Fruit fly (Drosophila melanogaster): ENCODE data around the gene ple.

ple gene

DNA sequence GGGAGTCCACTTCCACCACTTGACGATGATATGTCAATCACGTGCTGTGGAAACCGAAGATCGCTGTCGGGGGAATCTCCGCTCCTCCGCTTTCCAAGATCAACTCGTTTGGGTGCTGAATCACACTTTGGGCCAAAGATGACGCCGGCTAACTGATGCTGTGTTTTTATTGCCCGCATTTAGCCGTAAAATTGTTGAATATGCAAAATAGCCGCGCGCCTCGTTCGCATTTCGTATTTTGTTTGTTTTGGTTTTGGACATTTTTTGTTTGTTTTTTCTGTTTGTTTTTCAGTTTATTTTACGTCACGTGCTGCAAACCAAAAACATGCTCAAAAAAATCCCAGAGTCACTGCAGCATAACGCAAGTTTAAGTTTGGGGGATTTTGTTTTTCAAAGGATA, 4.0 kb upstream of the ple start:
- TF ChIP-seq CG7368 (GFP tag; optimal IDR thresholded peaks at IDR 0.05): no peak
- no peak for TF ChIP-seq Sox102F (GFP tag; optimal IDR thresholded peaks at IDR 0.05)
- no peak for TF ChIP-seq CG3032 (tag; optimal IDR thresholded peaks at IDR 0.05)
- TF ChIP-seq acj6 (GFP tag; optimal IDR thresholded peaks at IDR 0.05): no peak
- no peak for TF ChIP-seq svp (GFP tag)
- no peak for TF ChIP-seq net (GFP tag; optimal IDR thresholded peaks at IDR 0.05)
- TF ChIP-seq Sox14 (GFP tag; optimal IDR thresholded peaks at IDR 0.05): no peak
- TF ChIP-seq CG34406 (GFP tag; optimal IDR thresholded peaks at IDR 0.05): no peak
- no peak for TF ChIP-seq OdsH (GFP tag; optimal IDR thresholded peaks at IDR 0.05)
- no peak for TF ChIP-seq CG6854 (GFP tag; optimal IDR thresholded peaks at IDR 0.05)
- TF ChIP-seq CG11762 (GFP tag; optimal IDR thresholded peaks at IDR 0.05; ENCODE audit: insufficient read depth): no peak
- TF ChIP-seq CG10631 (GFP tag; optimal IDR thresholded peaks at IDR 0.05): no peak
- TF ChIP-seq CG3919 (GFP tag; optimal IDR thresholded peaks at IDR 0.05): no peak
- TF ChIP-seq Met (GFP tag; optimal IDR thresholded peaks at IDR 0.05): no peak
- TF ChIP-seq CG1621 (tag; optimal IDR thresholded peaks at IDR 0.05): no peak
- TF ChIP-seq ss (GFP tag; optimal IDR thresholded peaks at IDR 0.05): no peak
- TF ChIP-seq CG6808 (GFP tag; optimal IDR thresholded peaks at IDR 0.05): no peak

- peak; percentile 37 for TF ChIP-seq fd59A (GFP tag; optimal IDR thresholded peaks at IDR 0.05)
- TF ChIP-seq Hr38 (GFP tag; optimal IDR thresholded peaks at IDR 0.05): no peak
- TF ChIP-seq CG6808 (GFP tag; optimal IDR thresholded peaks at IDR 0.05): peak; percentile 55
- TF ChIP-seq CG8632 (GFP tag; optimal IDR thresholded peaks at IDR 0.05): peak; percentile 58
- peak; percentile 58 for TF ChIP-seq CG11902 (GFP tag; optimal IDR thresholded peaks at IDR 0.05)
- TF ChIP-seq lz (GFP tag; optimal IDR thresholded peaks at IDR 0.05): peak; percentile 87
- TF ChIP-seq CG11762 (GFP tag; optimal IDR thresholded peaks at IDR 0.05; ENCODE audit: insufficient read depth): peak; percentile 52
- TF ChIP-seq CG10669 (GFP tag; optimal IDR thresholded peaks at IDR 0.05): peak; percentile 56
- peak; percentile 83 for TF ChIP-seq eg (GFP tag; IDR thresholded peaks at IDR 0.05)
- TF ChIP-seq achi (GFP tag; optimal IDR thresholded peaks at IDR 0.05): peak; percentile 54
- TF ChIP-seq CG6792 (GFP tag; optimal IDR thresholded peaks at IDR 0.05): peak; percentile 72
- no peak for TF ChIP-seq CG32006 (GFP tag; optimal IDR thresholded peaks at IDR 0.05)
- TF ChIP-seq cyc (GFP tag; optimal IDR thresholded peaks at IDR 0.05): peak; percentile 74
- TF ChIP-seq dac (GFP tag; optimal IDR thresholded peaks at IDR 0.05): peak; percentile 64
- peak; percentile 40 for TF ChIP-seq Sox102F (GFP tag; optimal IDR thresholded peaks at IDR 0.05)
- peak; percentile 46 for TF ChIP-seq Ets21C (GFP tag; optimal IDR thresholded peaks at IDR 0.05)
- peak; percentile 70 for TF ChIP-seq acj6 (GFP tag; optimal IDR thresholded peaks at IDR 0.05)
- peak; percentile 65 for TF ChIP-seq CG16779 (tag; optimal IDR thresholded peaks at IDR 0.05)
- no peak for TF ChIP-seq dsx (GFP tag; optimal IDR thresholded peaks at IDR 0.05; ENCODE audit: poor library complexity, severe bottlenecking)
- TF ChIP-seq CG15336 (GFP tag; IDR thresholded peaks at IDR 0.05): no peak
- peak; percentile 43 for TF ChIP-seq Sox15 (GFP tag; optimal IDR thresholded peaks at IDR 0.05)
- TF ChIP-seq fkh (GFP tag; optimal IDR thresholded peaks at IDR 0.05): peak; percentile 85
- TF ChIP-seq Hr39 (GFP tag; optimal IDR thresholded peaks at IDR 0.05): peak; percentile 59
- TF ChIP-seq CG8119 (GFP tag; IDR thresholded peaks at IDR 0.05): no peak
- TF ChIP-seq CG3919 (GFP tag; optimal IDR thresholded peaks at IDR 0.05): peak; percentile 82
- peak; percentile 67 for TF ChIP-seq CG34406 (GFP tag; optimal IDR thresholded peaks at IDR 0.05)
- peak; percentile 22 for TF ChIP-seq fd85E (GFP tag; optimal IDR thresholded peaks at IDR 0.05)
- TF ChIP-seq Met (GFP tag; optimal IDR thresholded peaks at IDR 0.05): peak; percentile 65
- peak; percentile 60 for TF ChIP-seq Gug (GFP tag; IDR thresholded peaks at IDR 0.05)
- TF ChIP-seq CG9139 (GFP tag; optimal IDR thresholded peaks at IDR 0.05): peak; percentile 27
- TF ChIP-seq topi (GFP tag; optimal IDR thresholded peaks at IDR 0.05): peak; percentile 79
- no peak for TF ChIP-seq CG6854 (GFP tag; optimal IDR thresholded peaks at IDR 0.05)
- TF ChIP-seq OdsH (GFP tag; optimal IDR thresholded peaks at IDR 0.05): peak; percentile 75
- peak; percentile 77 for TF ChIP-seq pdm3 (GFP tag; optimal IDR thresholded peaks at IDR 0.05)
- TF ChIP-seq vri (GFP tag; optimal IDR thresholded peaks at IDR 0.05): peak; percentile 60
- TF ChIP-seq CG3032 (tag; optimal IDR thresholded peaks at IDR 0.05): no peak
- TF ChIP-seq CG6276 (GFP tag; optimal IDR thresholded peaks at IDR 0.05): no peak
- TF ChIP-seq CG31627 (GFP tag; optimal IDR thresholded peaks at IDR 0.05): peak; percentile 64
- TF ChIP-seq salr (GFP tag; optimal IDR thresholded peaks at IDR 0.05): peak; percentile 10 to 73
- TF ChIP-seq Sox14 (GFP tag; optimal IDR thresholded peaks at IDR 0.05): peak; percentile 45
- TF ChIP-seq CG1621 (tag; optimal IDR thresholded peaks at IDR 0.05): no peak
- no peak for TF ChIP-seq Ets96B (tag; optimal IDR thresholded peaks at IDR 0.05)
- no peak for TF ChIP-seq Lpt (GFP tag; optimal IDR thresholded peaks at IDR 0.05)
Measured at dm6 chr3L:6708995-6709606, 10.2 kb downstream of the ple start.

All from whole organism, prepupa.